Worm (Caenorhabditis elegans) whole organism, young adult: ENCODE data around the gene T23B12.6.

ENCODE experiments used
- B0019.2 ChIP-seq: fragments of 200-800 bp; sonication (Bioruptor generic); conservative IDR thresholded peaks from 2 replicates; pipeline ENCODE4 v1.3.6; 2022; ENCODE audit warnings: missing genetic modification reagents, missing genetic modification characterization, missing compliant biosample characterization
- B0261.1 ChIP-seq: sonication (generic microtip); optimal IDR thresholded peaks from 2 replicates; lab custom pipeline; 2016; ENCODE audit warnings: mild to moderate bottlenecking, missing genetic modification characterization, moderate library complexity, missing compliant biosample characterization
- D2030.7 ChIP-seq: fragments of 200-800 bp; sonication (Bioruptor generic); IDR thresholded peaks from 2 replicates; pipeline ENCODE4 v1.3.6; 2022; ENCODE audit warnings: missing genetic modification reagents, missing genetic modification characterization, missing compliant biosample characterization
- F49E8.2 ChIP-seq: sonication (generic microtip); optimal IDR thresholded peaks from 3 replicates; lab custom pipeline; 2017; ENCODE audit warnings: missing genetic modification characterization, mild to moderate bottlenecking, missing compliant biosample characterization, antibody characterized with exemption, moderate library complexity; ENCODE audit not compliant: insufficient read depth
- F55B11.4 ChIP-seq: sonication (generic microtip); optimal IDR thresholded peaks from 2 replicates; lab custom pipeline; 2016; ENCODE audit warnings: missing compliant biosample characterization, missing genetic modification characterization, borderline replicate concordance; ENCODE audit not compliant: insufficient read depth
- F57A8.1 ChIP-seq: fragments of 200-800 bp; sonication (Bioruptor generic); optimal IDR thresholded peaks from 2 replicates; lab custom pipeline; 2018; ENCODE audit warnings: mild to moderate bottlenecking, missing genetic modification characterization, moderate library complexity, missing compliant biosample characterization
- F57C9.4 ChIP-seq: sonication (generic microtip); optimal IDR thresholded peaks from 2 replicates; lab custom pipeline; 2017; ENCODE audit warnings: mild to moderate bottlenecking, missing genetic modification characterization, missing compliant biosample characterization
- T26A5.8 ChIP-seq: sonication (generic microtip); optimal IDR thresholded peaks from 2 replicates; lab custom pipeline; 2016; ENCODE audit warnings: missing genetic modification characterization, missing compliant biosample characterization
- Y79H2A.3 ChIP-seq: fragments of 200-800 bp; sonication (Bioruptor generic); conservative IDR thresholded peaks from 2 replicates; pipeline ENCODE4 v1.3.6; 2022; ENCODE audit warnings: missing genetic modification reagents, missing genetic modification characterization, missing compliant biosample characterization
- ZK185.1 ChIP-seq: sonication (generic microtip); optimal IDR thresholded peaks from 2 replicates; lab custom pipeline; 2016; ENCODE audit warnings: mild to moderate bottlenecking, missing genetic modification characterization, missing compliant biosample characterization; ENCODE audit not compliant: poor library complexity, severe bottlenecking
- akir-1 ChIP-seq: fragments of 200-800 bp; sonication (Bioruptor generic); optimal IDR thresholded peaks from 2 replicates; lab custom pipeline; 2018; ENCODE audit warnings: mild to moderate bottlenecking, missing genetic modification characterization, moderate library complexity, missing compliant biosample characterization
- atf-7 ChIP-seq: sonication (generic microtip); optimal IDR thresholded peaks from 2 replicates; lab custom pipeline; 2017; ENCODE audit warnings: mild to moderate bottlenecking, missing genetic modification characterization, missing compliant biosample characterization
- attf-5 ChIP-seq: fragments of 200-800 bp; sonication (Bioruptor generic); optimal IDR thresholded peaks from 2 replicates; lab custom pipeline; 2018; ENCODE audit warnings: mild to moderate bottlenecking, missing genetic modification characterization, missing compliant biosample characterization
- bed-1 ChIP-seq: fragments of 200-800 bp; sonication (Bioruptor generic); IDR thresholded peaks from 2 replicates; pipeline ENCODE4 v1.3.6; 2022; ENCODE audit warnings: missing genetic modification reagents, missing genetic modification characterization, missing compliant biosample characterization
- cebp-2 ChIP-seq: fragments of 200-800 bp; sonication (Bioruptor generic); IDR thresholded peaks from 2 replicates; pipeline ENCODE4 v1.3.6; 2022; ENCODE audit warnings: missing genetic modification characterization, missing compliant biosample characterization
- ceh-27 ChIP-seq: fragments of 200-800 bp; sonication (Bioruptor generic); optimal IDR thresholded peaks from 2 replicates; lab custom pipeline; 2018; ENCODE audit warnings: mild to moderate bottlenecking, missing genetic modification characterization, moderate library complexity, missing compliant biosample characterization
- ceh-79 ChIP-seq: sonication (generic microtip); optimal IDR thresholded peaks from 2 replicates; lab custom pipeline; 2017; ENCODE audit warnings: mild to moderate bottlenecking, missing genetic modification characterization, missing compliant biosample characterization
- dox-1 ChIP-seq: fragments of 200-800 bp; sonication (Bioruptor generic); IDR thresholded peaks from 2 replicates; pipeline ENCODE4 v1.3.6; 2022; ENCODE audit warnings: missing genetic modification reagents, missing genetic modification characterization, missing compliant biosample characterization
- fkh-3 ChIP-seq: sonication (generic microtip); optimal IDR thresholded peaks from 2 replicates; lab custom pipeline; 2016; ENCODE audit warnings: mild to moderate bottlenecking, missing genetic modification characterization, missing compliant biosample characterization
- him-1 ChIP-seq: sonication (generic microtip); optimal IDR thresholded peaks from 2 replicates; lab custom pipeline; 2016; ENCODE audit warnings: missing genotype, missing genetic modification reagents, missing genetic modification characterization, missing compliant biosample characterization
- hlh-12 ChIP-seq: sonication (generic microtip); optimal IDR thresholded peaks from 2 replicates; lab custom pipeline; 2016; ENCODE audit warnings: missing genetic modification characterization, missing compliant biosample characterization
- hmg-20 ChIP-seq: fragments of 200-800 bp; sonication (Bioruptor generic); IDR thresholded peaks from 2 replicates; pipeline ENCODE4 v1.3.6; 2022; ENCODE audit warnings: missing genetic modification reagents, missing genetic modification characterization, missing compliant biosample characterization
- hsf-1 ChIP-seq: fragments of 200-800 bp; sonication (Bioruptor generic); IDR thresholded peaks from 2 replicates; pipeline ENCODE4 v1.3.6; 2022; ENCODE audit warnings: missing genetic modification reagents, missing genetic modification characterization, missing compliant biosample characterization
- lag-1 ChIP-seq: fragments of 200-800 bp; sonication (Bioruptor generic); IDR thresholded peaks from 2 replicates; pipeline ENCODE4 v1.3.6; 2022; ENCODE audit warnings: missing genetic modification reagents, missing genetic modification characterization, missing compliant biosample characterization
- lin-26 ChIP-seq: fragments of 200-800 bp; sonication (Bioruptor generic); IDR thresholded peaks from 2 replicates; pipeline ENCODE4 v1.3.6; 2022; ENCODE audit warnings: missing genetic modification reagents, missing genetic modification characterization, missing compliant biosample characterization
- lin-54 ChIP-seq: fragments of 200-800 bp; sonication (Bioruptor generic); optimal IDR thresholded peaks from 2 replicates; lab custom pipeline; 2018; ENCODE audit warnings: mild to moderate bottlenecking, missing genetic modification characterization, missing compliant biosample characterization
- lsl-1 ChIP-seq: fragments of 200-800 bp; sonication (Bioruptor generic); optimal IDR thresholded peaks from 2 replicates; lab custom pipeline; 2018; ENCODE audit warnings: mild to moderate bottlenecking, missing genetic modification characterization, moderate library complexity, missing compliant biosample characterization
- madf-10 ChIP-seq: sonication (generic microtip); optimal IDR thresholded peaks from 2 replicates; lab custom pipeline; 2016; ENCODE audit warnings: mild to moderate bottlenecking, missing genetic modification characterization, missing compliant biosample characterization
- mcd-1 ChIP-seq: fragments of 200-800 bp; sonication (Bioruptor generic); IDR thresholded peaks from 2 replicates; pipeline ENCODE4 v1.3.6; 2022; ENCODE audit warnings: missing genetic modification reagents, missing genetic modification characterization, missing compliant biosample characterization
- nfya-2 ChIP-seq: fragments of 200-800 bp; sonication (Bioruptor generic); IDR thresholded peaks from 2 replicates; pipeline ENCODE4 v1.3.6; 2022; ENCODE audit warnings: missing genetic modification reagents, missing genetic modification characterization, missing compliant biosample characterization
- nfyb-1 ChIP-seq: fragments of 200-800 bp; sonication (Bioruptor generic); IDR thresholded peaks from 2 replicates; pipeline ENCODE4 v1.3.6; 2022; ENCODE audit warnings: missing genetic modification reagents, missing genetic modification characterization, missing compliant biosample characterization
- nhr-120 ChIP-seq: fragments of 200-800 bp; sonication (Bioruptor generic); IDR thresholded peaks from 2 replicates; pipeline ENCODE4 v1.3.6; 2022; ENCODE audit warnings: missing genetic modification characterization, missing compliant biosample characterization
- nhr-90 ChIP-seq: sonication (generic microtip); optimal IDR thresholded peaks from 2 replicates; lab custom pipeline; 2016; ENCODE audit warnings: missing genotype, mild to moderate bottlenecking, missing genetic modification characterization, missing compliant biosample characterization
- pbrm-1 ChIP-seq: fragments of 200-800 bp; sonication (Bioruptor generic); IDR thresholded peaks from 2 replicates; pipeline ENCODE4 v1.3.6; 2022; ENCODE audit warnings: missing genetic modification reagents, missing genetic modification characterization, missing compliant biosample characterization
- pha-4 ChIP-seq: fragments of 150-350 bp; sonication (generic microtip); optimal IDR thresholded peaks from 2 replicates; lab custom pipeline; 2014; ENCODE audit warnings: missing biosample characterization, missing genetic modification reagents, missing genetic modification characterization
- rcor-1 ChIP-seq: fragments of 200-800 bp; sonication (Bioruptor generic); IDR thresholded peaks from 2 replicates; pipeline ENCODE4 v1.3.6; 2022; ENCODE audit warnings: missing genetic modification reagents, missing genetic modification characterization, missing compliant biosample characterization
- repo-1 ChIP-seq: sonication (generic microtip); optimal IDR thresholded peaks from 2 replicates; lab custom pipeline; 2017; ENCODE audit warnings: mild to moderate bottlenecking, missing genetic modification characterization, missing compliant biosample characterization
- sptf-2 ChIP-seq: fragments of 200-800 bp; sonication (Bioruptor generic); optimal IDR thresholded peaks from 2 replicates; lab custom pipeline; 2018; ENCODE audit warnings: mild to moderate bottlenecking, missing genetic modification characterization, missing compliant biosample characterization
- tbp1 ChIP-seq: fragments of 200-800 bp; sonication (Bioruptor generic); optimal IDR thresholded peaks from 2 replicates; lab custom pipeline; 2018; ENCODE audit warnings: mild to moderate bottlenecking, missing genetic modification characterization, missing compliant biosample characterization
- tbx-9 ChIP-seq: sonication (generic microtip); optimal IDR thresholded peaks from 2 replicates; lab custom pipeline; 2016; ENCODE audit warnings: borderline replicate concordance, missing genetic modification characterization, inconsistent platforms, missing compliant biosample characterization
- zfh-2 ChIP-seq: fragments of 200-800 bp; sonication (Bioruptor generic); conservative IDR thresholded peaks from 2 replicates; pipeline ENCODE4 v1.3.6; 2022; ENCODE audit warnings: missing genetic modification reagents, missing genetic modification characterization, missing compliant biosample characterization
- ztf-26 ChIP-seq: sonication (generic microtip); optimal IDR thresholded peaks from 2 replicates; lab custom pipeline; 2017; ENCODE audit warnings: missing genetic modification characterization, missing compliant biosample characterization
- ztf-6 ChIP-seq: fragments of 200-800 bp; sonication (Bioruptor generic); IDR thresholded peaks from 2 replicates; pipeline ENCODE4 v1.3.6; 2022; ENCODE audit warnings: missing genetic modification reagents, missing genetic modification characterization, missing compliant biosample characterization

The T23B12.6 gene

DNA sequence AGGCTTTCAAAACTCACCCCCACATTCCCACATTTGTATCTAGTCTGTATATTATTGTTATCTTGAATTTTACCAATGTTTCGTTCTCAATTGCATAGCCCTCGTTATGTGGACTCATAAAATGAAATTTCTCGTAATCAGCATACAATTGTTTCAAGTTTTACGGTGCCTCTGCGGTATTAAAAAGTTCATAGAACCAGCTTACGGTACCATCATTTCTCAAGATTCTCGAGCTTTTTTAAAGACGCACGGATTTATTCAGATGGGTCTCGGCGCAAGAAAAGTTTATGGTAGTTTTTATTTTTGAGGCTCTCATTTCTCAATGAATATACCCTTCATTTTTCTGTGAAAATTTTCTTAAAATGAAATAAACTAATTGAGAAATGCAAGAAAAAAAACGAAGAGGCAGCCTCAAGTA lies 45.1 kb downstream of the T23B12.6 start (continued):
- peak; percentile 70 for TF ChIP-seq nfyb-1 (GFP tag; lab: Robert Waterston, UW)
- 0 out of 2 replicates have a peak, but pooled peaks have one; percentile 32 for TF ChIP-seq dox-1 (GFP tag; lab: Robert Waterston, UW)
- no peak for TF ChIP-seq attf-5 (GFP tag; lab: Kevin White, UChicago)

ce11 chrV:8414036-8414728 lies 46.0 kb downstream of the T23B12.6 start, which contains the start of gene pos-1:
Gene pos-1 (plus strand): TSS chrV:8414086.
- TF ChIP-seq lin-26 (GFP tag; lab: Robert Waterston, UW) = no peak
- TF ChIP-seq ceh-27 (GFP tag; lab: Kevin White, UChicago) = no peak

DNA sequence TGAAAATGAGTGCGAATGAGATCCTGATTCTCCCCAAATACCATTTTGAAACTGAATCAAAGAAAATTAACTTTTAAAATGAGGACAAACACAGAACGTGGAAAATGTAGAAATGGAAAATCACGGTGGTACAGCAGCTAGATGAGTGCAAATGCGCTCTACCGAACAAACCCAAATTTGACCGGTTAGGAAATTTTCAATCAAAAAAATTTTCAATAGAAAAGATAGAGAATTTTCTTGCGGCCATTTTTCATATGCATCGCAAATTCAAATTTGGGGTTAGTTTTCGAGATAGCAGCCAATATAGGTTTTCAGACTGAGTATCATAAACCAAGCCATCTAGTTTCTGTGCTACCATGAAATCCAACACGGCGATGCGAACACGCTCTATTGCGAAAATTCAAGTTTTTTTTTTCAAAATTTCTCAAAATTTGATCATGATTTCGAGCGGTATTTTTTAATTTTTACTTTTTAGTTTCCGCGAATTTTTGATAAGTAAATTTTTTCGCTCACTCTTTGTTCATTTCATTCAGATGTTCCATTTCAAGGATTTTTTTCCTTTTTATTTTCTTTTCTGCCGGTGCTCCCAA lies 46.7 kb downstream of the T23B12.6 start, which contains the start of gene vha-18:
Gene vha-18 (minus strand): TSS at position 51 of the 590 bp plus-strand sequence.
- TF ChIP-seq pbrm-1 (GFP tag; lab: Robert Waterston, UW) (peak; percentile 74; the same call in 1 of the 2 replicates), nhr-120 (GFP tag; lab: Robert Waterston, UW) (no peak), nfyb-1 (GFP tag; lab: Robert Waterston, UW) (no peak), nfya-2 (GFP tag; lab: Robert Waterston, UW) (no peak), ztf-26 (no peak), nhr-90 (tag; lab: Kevin White, UChicago) (no peak), lsl-1 (GFP tag; lab: Kevin White, UChicago) (peak; percentile 93), pha-4 (tag; lab: Kevin White, UChicago) (no peak), akir-1 (GFP tag; lab: Kevin White, UChicago) (no peak), T26A5.8 (tag; lab: Kevin White, UChicago) (no peak), hmg-20 (GFP tag; lab: Robert Waterston, UW) (no peak), bed-1 (GFP tag; lab: Robert Waterston, UW) (no peak), Y79H2A.3 (GFP tag; lab: Robert Waterston, UW) (peak; percentile 76; the same call in 1 of the 2 replicates), hlh-12 (tag; lab: Kevin White, UChicago) (no peak), ceh-79 (tag; lab: Kevin White, UChicago) (no peak), F55B11.4 (tag; lab: Kevin White, UChicago) (no peak), sptf-2 (GFP tag; lab: Kevin White, UChicago) (no peak), lag-1 (GFP tag; lab: Robert Waterston, UW) (no peak), repo-1 (tag; lab: Kevin White, UChicago) (no peak), zfh-2 (no peak), hsf-1 (GFP tag; lab: Robert Waterston, UW) (peak; percentile 89), rcor-1 (peak; percentile 91), ZK185.1 (no peak), F57A8.1 (GFP tag; lab: Kevin White, UChicago) (no peak), mcd-1 (GFP tag; lab: Robert Waterston, UW) (peak; percentile 94), D2030.7 (GFP tag; lab: Robert Waterston, UW) (peak; percentile 97), atf-7 (tag; lab: Kevin White, UChicago) (no peak), tbp1 (GFP tag; lab: Kevin White, UChicago) (peak; percentile 63), tbx-9 (tag; lab: Kevin White, UChicago) (no peak), lin-54 (GFP tag; lab: Kevin White, UChicago) (peak; percentile 90), F57C9.4 (no peak), ztf-6 (no peak), fkh-3 (no peak), B0019.2 (GFP tag; lab: Robert Waterston, UW) (peak; percentile 90), cebp-2 (GFP tag; lab: Robert Waterston, UW) (no peak), F49E8.2 (tag; lab: Kevin White, UChicago) (peak; percentile 74), madf-10 (tag; lab: Kevin White, UChicago) (no peak), B0261.1 (tag; lab: Kevin White, UChicago) (peak; percentile 6), him-1 (tag; lab: Kevin White, UChicago) (peak; percentile 58)
